Worm (Caenorhabditis elegans) whole organism, late embryonic: ENCODE results near the gene sahd-1.

Experiments used
- C08G9.2 ChIP-seq: sonication (generic microtip); optimal IDR thresholded peaks from 2 replicates; lab custom pipeline; 2016; ENCODE audit warnings: mild to moderate bottlenecking, missing genetic modification characterization, moderate library complexity, missing compliant biosample characterization
- C38D4.7 ChIP-seq: fragments of 200-800 bp; sonication (Bioruptor generic); optimal IDR thresholded peaks from 2 replicates; lab custom pipeline; 2018; ENCODE audit warnings: mild to moderate bottlenecking, missing genetic modification characterization, moderate library complexity, missing compliant biosample characterization
- F13H6.1 ChIP-seq: sonication (generic microtip); optimal IDR thresholded peaks from 2 replicates; lab custom pipeline; 2016; ENCODE audit warnings: missing genetic modification characterization, missing compliant biosample characterization
- T23F11.4 ChIP-seq: fragments of 200-800 bp; sonication (Bioruptor generic); optimal IDR thresholded peaks from 2 replicates; lab custom pipeline; 2018; ENCODE audit warnings: mild to moderate bottlenecking, missing genetic modification characterization, missing compliant biosample characterization
- Y22D7AL.16 ChIP-seq: sonication (generic microtip); optimal IDR thresholded peaks from 2 replicates; lab custom pipeline; 2016; ENCODE audit warnings: missing genetic modification characterization, missing compliant biosample characterization
- ceh-2 ChIP-seq: sonication (generic microtip); optimal IDR thresholded peaks from 2 replicates; lab custom pipeline; 2016; ENCODE audit warnings: missing genotype, missing genetic modification characterization, missing compliant biosample characterization
- ceh-22 ChIP-seq: sonication (generic microtip); optimal IDR thresholded peaks from 2 replicates; lab custom pipeline; 2017; ENCODE audit warnings: missing biosample characterization, missing genetic modification characterization
- ceh-45 ChIP-seq: fragments of 200-800 bp; sonication (Bioruptor generic); IDR thresholded peaks from 2 replicates; pipeline ENCODE4 v1.3.6; 2022; ENCODE audit warnings: missing genetic modification reagents, missing genetic modification characterization, missing compliant biosample characterization
- che-1 ChIP-seq: sonication (generic microtip); optimal IDR thresholded peaks from 2 replicates; lab custom pipeline; 2016; ENCODE audit warnings: mild to moderate bottlenecking, missing genetic modification characterization, missing compliant biosample characterization
- dmd-4 ChIP-seq: sonication (generic microtip); optimal IDR thresholded peaks from 2 replicates; lab custom pipeline; 2016; ENCODE audit warnings: borderline replicate concordance, missing genetic modification characterization, missing compliant biosample characterization
- dve-1 ChIP-seq: sonication (generic microtip); optimal IDR thresholded peaks from 2 replicates; lab custom pipeline; 2017; ENCODE audit warnings: antibody characterized with exemption, mild to moderate bottlenecking, missing genetic modification characterization, missing compliant biosample characterization
- elt-2 ChIP-seq: sonication (generic microtip); optimal IDR thresholded peaks from 2 replicates; lab custom pipeline; 2016; ENCODE audit warnings: missing genetic modification reagents, missing genetic modification characterization, missing compliant biosample characterization
- elt-4 ChIP-seq: sonication (generic microtip); optimal IDR thresholded peaks from 2 replicates; lab custom pipeline; 2016; ENCODE audit warnings: missing genetic modification characterization, missing compliant biosample characterization
- eyg-1 ChIP-seq: sonication (generic microtip); optimal IDR thresholded peaks from 2 replicates; lab custom pipeline; 2016; ENCODE audit warnings: missing genotype, missing genetic modification characterization, missing compliant biosample characterization
- fax-1 ChIP-seq: sonication (generic microtip); optimal IDR thresholded peaks from 2 replicates; lab custom pipeline; 2016; ENCODE audit warnings: missing genotype, missing genetic modification characterization, missing compliant biosample characterization
- fkh-6 ChIP-seq: sonication (generic microtip); optimal IDR thresholded peaks from 2 replicates; lab custom pipeline; 2016; ENCODE audit warnings: missing genetic modification characterization, missing compliant biosample characterization
- hlh-13 ChIP-seq: fragments of 200-800 bp; sonication (Bioruptor generic); optimal IDR thresholded peaks from 2 replicates; lab custom pipeline; 2018; ENCODE audit warnings: mild to moderate bottlenecking, missing genetic modification characterization, missing compliant biosample characterization
- hlh-6 ChIP-seq: sonication (generic microtip); optimal IDR thresholded peaks from 2 replicates; lab custom pipeline; 2016; ENCODE audit warnings: missing genotype, missing genetic modification characterization, missing compliant biosample characterization
- madf-2 ChIP-seq: sonication (generic microtip); optimal IDR thresholded peaks from 2 replicates; lab custom pipeline; 2017; ENCODE audit warnings: missing genetic modification characterization, missing compliant biosample characterization
- npax-4 ChIP-seq: sonication (generic microtip); optimal IDR thresholded peaks from 2 replicates; lab custom pipeline; 2016; ENCODE audit warnings: missing genetic modification characterization, missing compliant biosample characterization
- odd-2 ChIP-seq: sonication (generic microtip); optimal IDR thresholded peaks from 2 replicates; lab custom pipeline; 2017; ENCODE audit warnings: antibody characterized with exemption, mild to moderate bottlenecking, missing genetic modification characterization, missing compliant biosample characterization
- pag-3 ChIP-seq: sonication (generic microtip); optimal IDR thresholded peaks from 2 replicates; lab custom pipeline; 2016; ENCODE audit warnings: missing compliant biosample characterization, missing genetic modification characterization, borderline replicate concordance
- pax-1 ChIP-seq: fragments of 150-350 bp; optimal IDR thresholded peaks from 2 replicates; lab custom pipeline; 2014; ENCODE audit warnings: missing biosample characterization, missing genetic modification characterization
- pha-2 ChIP-seq: sonication (generic microtip); optimal IDR thresholded peaks from 2 replicates; lab custom pipeline; 2017; ENCODE audit warnings: mild to moderate bottlenecking, missing genetic modification characterization, missing compliant biosample characterization
- pha-4 ChIP-seq: fragments of 150-350 bp; optimal IDR thresholded peaks from 2 replicates; lab custom pipeline; 2018; ENCODE audit warnings: missing biosample characterization, missing genetic modification reagents, missing genetic modification characterization
- pqm-1 ChIP-seq: sonication (generic microtip); optimal IDR thresholded peaks from 2 replicates; lab custom pipeline; 2016; ENCODE audit warnings: missing genetic modification characterization, missing compliant biosample characterization
- pros-1 ChIP-seq: fragments of 150-350 bp; optimal IDR thresholded peaks from 2 replicates; lab custom pipeline; 2014; ENCODE audit warnings: missing biosample characterization, missing genetic modification reagents, missing genetic modification characterization
- sdc-2 ChIP-seq: sonication (generic microtip); optimal IDR thresholded peaks from 2 replicates; lab custom pipeline; 2016; ENCODE audit warnings: missing genotype, missing genetic modification characterization, missing compliant biosample characterization
- sox-2 ChIP-seq: fragments of 200-800 bp; sonication (Bioruptor generic); IDR thresholded peaks from 2 replicates; pipeline ENCODE4 v1.3.6; 2022; ENCODE audit warnings: missing genetic modification reagents, missing genetic modification characterization, missing compliant biosample characterization
- sox-4 ChIP-seq: sonication (generic microtip); optimal IDR thresholded peaks from 2 replicates; lab custom pipeline; 2017; ENCODE audit warnings: mild to moderate bottlenecking, missing genetic modification characterization, inconsistent platforms, missing compliant biosample characterization
- syd-9 ChIP-seq: sonication (generic microtip); optimal IDR thresholded peaks from 2 replicates; lab custom pipeline; 2016; ENCODE audit warnings: mild to moderate bottlenecking, missing genetic modification characterization, moderate library complexity, missing compliant biosample characterization
- tbx-2 ChIP-seq: sonication (generic microtip); optimal IDR thresholded peaks from 2 replicates; lab custom pipeline; 2016; ENCODE audit warnings: missing genetic modification characterization, missing compliant biosample characterization
- ttx-3 ChIP-seq: sonication (generic microtip); optimal IDR thresholded peaks from 2 replicates; lab custom pipeline; 2016; ENCODE audit warnings: missing genetic modification reagents, missing genetic modification characterization, missing compliant biosample characterization
- unc-3 ChIP-seq, 2 experiments: fragments of 200-800 bp in 1 of 2; sonication (Bioruptor generic) in 1 of 2; sonication (generic microtip) in 1 of 2; conservative IDR thresholded peaks in 1 of 2; optimal IDR thresholded peaks in 1 of 2; 2 replicates each; pipeline versions ENCODE4 v1.3.6 to Lab custom; 2016 to 2022; ENCODE audit warnings: missing compliant biosample characterization in 2 of 2, missing genetic modification characterization in 2 of 2, missing genetic modification reagents in 1 of 2
- unc-86 ChIP-seq: sonication (generic microtip); optimal IDR thresholded peaks from 2 replicates; lab custom pipeline; 2016; ENCODE audit warnings: missing genetic modification characterization, missing compliant biosample characterization

The sahd-1 gene

ce11 chrII:5514846-5515245, at the start of gene sahd-1:
sahd-1 (minus strand) TSS chrII:5514945.
- TF ChIP-seq elt-2 (tag; lab: Kevin White, UChicago), result peak; percentile 56
- no peak for TF ChIP-seq odd-2 (tag; lab: Kevin White, UChicago)
- no peak for TF ChIP-seq hlh-6 (tag; lab: Kevin White, UChicago)

ce11 chrII:5561392-5561791, 46.6 kb upstream of the sahd-1 start, which contains the start of gene C17C3.3:
C17C3.3 (plus strand) TSS chrII:5561737.
- TF ChIP-seq elt-2 (tag; lab: Kevin White, UChicago) (peak; percentile 88), elt-4 (tag; lab: Kevin White, UChicago) (no peak)
- TF ChIP-seq, all 69 proteins: peak for 1

- TF ChIP-seq C08G9.2 (tag; lab: Kevin White, UChicago) (no peak), ceh-2 (tag; lab: Kevin White, UChicago) (no peak), elt-2 (tag; lab: Kevin White, UChicago) (peak; percentile 31)
Observed at ce11 chrII:5557134-5557533, 42.4 kb upstream of the sahd-1 start.

- TF ChIP-seq pros-1 (tag; lab: Kevin White, UChicago) (no peak), ceh-45 (GFP tag; lab: Robert Waterston, UW) (no peak), hlh-13 (GFP tag; lab: Kevin White, UChicago) (no peak), Y22D7AL.16 (tag; lab: Kevin White, UChicago) (no peak), sox-2 (no peak), T23F11.4 (GFP tag; lab: Kevin White, UChicago) (no peak), pqm-1 (tag; lab: Kevin White, UChicago) (no peak), ceh-22 (no peak), syd-9 (tag; lab: Kevin White, UChicago) (no peak), dmd-4 (tag; lab: Kevin White, UChicago) (no peak), pax-1 (tag; lab: Kevin White, UChicago) (no peak), fax-1 (tag; lab: Kevin White, UChicago) (no peak), npax-4 (tag; lab: Kevin White, UChicago) (no peak), pha-4 (tag; lab: Kevin White, UChicago) (no peak), ttx-3 (tag; lab: Kevin White, UChicago) (no peak), F13H6.1 (tag; lab: Kevin White, UChicago) (no peak), pag-3 (tag; lab: Kevin White, UChicago) (no peak), eyg-1 (tag; lab: Kevin White, UChicago) (no peak), tbx-2 (tag; lab: Kevin White, UChicago) (no peak), madf-2 (tag; lab: Kevin White, UChicago) (no peak)
- TF ChIP-seq, all 69 proteins: peak for 0
Observed at ce11 chrII:5556431-5556830, 41.7 kb upstream of the sahd-1 start, which contains the start of gene ins-11. ins-11 (plus strand) TSS chrII:5556731.

- no peak for TF ChIP-seq fkh-6 (tag; lab: Kevin White, UChicago)
- no peak for TF ChIP-seq dve-1 (tag; lab: Kevin White, UChicago)
- TF ChIP-seq unc-86 (tag; lab: Kevin White, UChicago), result no peak
- no peak for TF ChIP-seq sdc-2 (tag; lab: Kevin White, UChicago)
- TF ChIP-seq pha-2, result no peak
- TF ChIP-seq C38D4.7 (GFP tag; lab: Kevin White, UChicago), result no peak
- no peak for TF ChIP-seq unc-3 (GFP tag; conservative IDR thresholded peaks at IDR 0.05; lab: Robert Waterston, UW)
- TF ChIP-seq unc-3 (tag; optimal IDR thresholded peaks at IDR 0.05; lab: Kevin White, UChicago), result no peak
- TF ChIP-seq sox-4 (tag; lab: Kevin White, UChicago), result no peak
- no peak for TF ChIP-seq che-1 (tag; lab: Kevin White, UChicago)
Observed at ce11 chrII:5555522-5555921, 40.8 kb upstream of the sahd-1 start.
